Fruit fly (Drosophila melanogaster) whole organism, embryonic: Measurements from ENCODE around the gene rols.

Experiments
- Aef1 ChIP-seq: fragments of 200-800 bp; sonication (Bioruptor generic); IDR thresholded peaks from 3 replicates; pipeline ENCODE4 v1.3.6; 2022; ENCODE audit warnings: missing biosample characterization, missing genetic modification characterization
- Atf-2 ChIP-seq: fragments of 200-800 bp; sonication (Bioruptor generic); optimal IDR thresholded peaks from 2 replicates; lab custom pipeline; 2016; ENCODE audit warnings: missing biosample characterization, missing genetic modification characterization
- Awh ChIP-seq: fragments of 200-800 bp; sonication (Bioruptor generic); IDR thresholded peaks from 2 replicates; pipeline ENCODE4, ENCODE4 v1.3.6; 2022; ENCODE audit warnings: missing biosample characterization, missing genetic modification characterization
- BEAF-32 ChIP-seq: fragments of 200-800 bp; sonication (Bioruptor generic); optimal IDR thresholded peaks from 3 replicates; lab custom pipeline; 2017; ENCODE audit warnings: missing biosample characterization, missing genetic modification characterization, mild to moderate bottlenecking, moderate library complexity, missing genetic modification reagents
- Bdp1 ChIP-seq: fragments of 200-800 bp; sonication (Bioruptor generic); optimal IDR thresholded peaks from 3 replicates; lab custom pipeline; 2016; ENCODE audit warnings: missing biosample characterization, missing genetic modification characterization
- Bgb ChIP-seq: fragments of 200-800 bp; sonication (Bioruptor generic); IDR thresholded peaks from 2 replicates; pipeline ENCODE4 v1.3.6; 2022; ENCODE audit warnings: missing biosample characterization, missing genetic modification characterization; ENCODE audit not compliant: partially characterized antibody
- BtbVII ChIP-seq: fragments of 200-800 bp; sonication (Bioruptor generic); optimal IDR thresholded peaks from 3 replicates; lab custom pipeline; 2017; ENCODE audit warnings: missing biosample characterization, mild to moderate bottlenecking, missing genetic modification characterization
- CG10543 ChIP-seq: fragments of 200-800 bp; sonication (Bioruptor generic); optimal IDR thresholded peaks from 3 replicates; lab custom pipeline; 2017; ENCODE audit warnings: missing biosample characterization, mild to moderate bottlenecking, missing genetic modification characterization, moderate library complexity
- CG10979 ChIP-seq: fragments of 200-800 bp; sonication (Bioruptor generic); optimal IDR thresholded peaks from 2 replicates; lab custom pipeline; 2018; ENCODE audit warnings: missing biosample characterization, mild to moderate bottlenecking, missing genetic modification characterization, moderate library complexity
- CG12104 ChIP-seq: fragments of 200-800 bp; sonication (Bioruptor generic); optimal IDR thresholded peaks from 3 replicates; lab custom pipeline; 2016; ENCODE audit warnings: missing biosample characterization, missing genetic modification characterization
- CG12155 ChIP-seq: fragments of 200-800 bp; sonication (Bioruptor generic); optimal IDR thresholded peaks from 3 replicates; lab custom pipeline; 2016; ENCODE audit warnings: missing biosample characterization, missing genetic modification characterization
- CG12769 ChIP-seq: fragments of 200-800 bp; sonication (Bioruptor generic); optimal IDR thresholded peaks from 2 replicates; lab custom pipeline; 2019; ENCODE audit warnings: missing biosample characterization, mild to moderate bottlenecking, missing genetic modification characterization, moderate library complexity
- CG13424 ChIP-seq: fragments of 200-800 bp; sonication (Bioruptor generic); optimal IDR thresholded peaks from 2 replicates; lab custom pipeline; 2019; ENCODE audit warnings: missing biosample characterization, mild to moderate bottlenecking, missing genetic modification characterization, moderate library complexity
- CG14710 ChIP-seq: fragments of 200-800 bp; sonication (Bioruptor generic); optimal IDR thresholded peaks from 3 replicates; lab custom pipeline; 2019; ENCODE audit warnings: missing biosample characterization, mild to moderate bottlenecking, missing genetic modification characterization, moderate library complexity
- CG15479 ChIP-seq: fragments of 200-800 bp; sonication (Bioruptor generic); optimal IDR thresholded peaks from 3 replicates; lab custom pipeline; 2019; ENCODE audit warnings: missing biosample characterization, mild to moderate bottlenecking, missing genetic modification characterization, moderate library complexity
- CG15696 ChIP-seq: fragments of 200-800 bp; sonication (Bioruptor generic); optimal IDR thresholded peaks from 2 replicates; lab custom pipeline; 2019; ENCODE audit warnings: missing biosample characterization, mild to moderate bottlenecking, missing genetic modification characterization, moderate library complexity
- CG17568 ChIP-seq: fragments of 200-800 bp; sonication (Bioruptor generic); optimal IDR thresholded peaks from 2 replicates; lab custom pipeline; 2018; ENCODE audit warnings: missing biosample characterization, mild to moderate bottlenecking, missing genetic modification characterization, moderate library complexity
- CG2116 ChIP-seq: fragments of 200-800 bp; sonication (Bioruptor generic); optimal IDR thresholded peaks from 3 replicates; lab custom pipeline; 2018; ENCODE audit warnings: missing biosample characterization, mild to moderate bottlenecking, missing genetic modification characterization
- CG34376 ChIP-seq: fragments of 200-800 bp; sonication (Bioruptor generic); optimal IDR thresholded peaks from 2 replicates; lab custom pipeline; 2018; ENCODE audit warnings: missing biosample characterization, mild to moderate bottlenecking, missing genetic modification characterization
- CG5180 ChIP-seq: fragments of 200-800 bp; sonication (Bioruptor generic); optimal IDR thresholded peaks from 3 replicates; lab custom pipeline; 2017; ENCODE audit warnings: missing biosample characterization, missing genetic modification characterization, mild to moderate bottlenecking, moderate library complexity, missing genetic modification reagents
- CG6254 ChIP-seq: fragments of 200-800 bp; sonication (Bioruptor generic); optimal IDR thresholded peaks from 3 replicates; lab custom pipeline; 2017; ENCODE audit warnings: mild to moderate bottlenecking, missing biosample characterization, missing genetic modification reagents, missing genetic modification characterization
- CG6689 ChIP-seq: fragments of 200-800 bp; sonication (Bioruptor generic); IDR thresholded peaks from 2 replicates; pipeline ENCODE4 v1.3.6; 2022; ENCODE audit warnings: missing biosample characterization, missing genetic modification characterization
- CG6813 ChIP-seq: fragments of 200-800 bp; sonication (Bioruptor generic); optimal IDR thresholded peaks from 2 replicates; lab custom pipeline; 2017; ENCODE audit warnings: missing biosample characterization, missing genetic modification characterization, mild to moderate bottlenecking, moderate library complexity, missing genetic modification reagents
- CG7556 ChIP-seq: fragments of 200-800 bp; sonication (Bioruptor generic); optimal IDR thresholded peaks from 2 replicates; lab custom pipeline; 2017; ENCODE audit warnings: missing biosample characterization, mild to moderate bottlenecking, missing genetic modification characterization
- CG8290 ChIP-seq, 3 experiments: fragments of 200-800 bp; sonication (Bioruptor generic); optimal IDR thresholded peaks; 2 replicates each; lab custom pipeline; 2016 to 2019; ENCODE audit warnings: missing biosample characterization in 3 of 3, missing genetic modification characterization in 3 of 3, mild to moderate bottlenecking in 2 of 3, moderate library complexity in 1 of 3
- CG8359 ChIP-seq: fragments of 200-800 bp; sonication (Bioruptor generic); optimal IDR thresholded peaks from 2 replicates; lab custom pipeline; 2017; ENCODE audit warnings: missing biosample characterization, mild to moderate bottlenecking, missing genetic modification characterization, borderline replicate concordance
- CG9215 ChIP-seq: fragments of 200-800 bp; sonication (Bioruptor generic); IDR thresholded peaks from 2 replicates; pipeline ENCODE4 v1.3.6; 2022; ENCODE audit warnings: missing biosample characterization, missing genetic modification characterization
- Dfd ChIP-seq, 2 experiments: fragments of >200 bp; optimal IDR thresholded peaks; 2 replicates each; lab custom pipeline; 2017; ENCODE audit warnings: missing biosample characterization in 2 of 2, missing genetic modification characterization in 2 of 2
- Hmr ChIP-seq: fragments of 200-800 bp; sonication (Bioruptor generic); optimal IDR thresholded peaks from 3 replicates; lab custom pipeline; 2017; ENCODE audit warnings: mild to moderate bottlenecking, missing biosample characterization, missing genetic modification reagents, missing genetic modification characterization
- Mad ChIP-seq: fragments of 200-800 bp; sonication (Bioruptor generic); optimal IDR thresholded peaks from 2 replicates; lab custom pipeline; 2016; ENCODE audit warnings: missing biosample characterization, missing genetic modification characterization
- Med ChIP-seq: fragments of 200-800 bp; sonication (Bioruptor generic); peaks from one replicate; lab custom pipeline; 2016; ENCODE audit warnings: missing biosample characterization, missing genetic modification characterization, mild to moderate bottlenecking, inconsistent platforms, moderate library complexity
- NFAT ChIP-seq: fragments of 200-800 bp; sonication (Bioruptor generic); IDR thresholded peaks from 2 replicates; pipeline ENCODE4 v1.3.6; 2022; ENCODE audit warnings: missing biosample characterization, missing genetic modification characterization
- Neu2 ChIP-seq: fragments of 200-800 bp; sonication (Bioruptor generic); optimal IDR thresholded peaks from 3 replicates; lab custom pipeline; 2016; ENCODE audit warnings: missing biosample characterization, missing genetic modification characterization, borderline replicate concordance
- Scr ChIP-seq: fragments of 200-800 bp; sonication (Bioruptor generic); IDR thresholded peaks from 2 replicates; pipeline ENCODE4 v1.3.6; 2022; ENCODE audit warnings: missing biosample characterization, missing genetic modification characterization; ENCODE audit not compliant: partially characterized antibody
- Sox102F ChIP-seq: fragments of 200-800 bp; sonication (Bioruptor generic); optimal IDR thresholded peaks from 2 replicates; lab custom pipeline; 2018; ENCODE audit warnings: missing biosample characterization, mild to moderate bottlenecking, missing genetic modification characterization, moderate library complexity
- Xbp1 ChIP-seq: fragments of 200-800 bp; sonication (Bioruptor generic); optimal IDR thresholded peaks from 3 replicates; lab custom pipeline; 2016; ENCODE audit warnings: missing biosample characterization, mild to moderate bottlenecking, missing genetic modification characterization
- cas ChIP-seq: fragments of 200-800 bp; sonication (Bioruptor generic); IDR thresholded peaks from 2 replicates; pipeline ENCODE4 v1.3.6; 2022; ENCODE audit warnings: missing biosample characterization, missing genetic modification characterization
- crp ChIP-seq, 2 experiments: fragments of 200-800 bp; sonication (Bioruptor generic); optimal IDR thresholded peaks; 2 replicates in 1 of 2; 3 replicates in 1 of 2; lab custom pipeline; 2017; ENCODE audit warnings: missing biosample characterization in 2 of 2, missing genetic modification characterization in 2 of 2, mild to moderate bottlenecking in 1 of 2, moderate library complexity in 1 of 2
- gcm2 ChIP-seq: fragments of 200-800 bp; sonication (Bioruptor generic); optimal IDR thresholded peaks from 2 replicates; lab custom pipeline; 2016; ENCODE audit warnings: missing biosample characterization, missing genetic modification characterization
- kni ChIP-seq: fragments of 200-800 bp; sonication (Bioruptor generic); optimal IDR thresholded peaks from 3 replicates; lab custom pipeline; 2017; ENCODE audit warnings: mild to moderate bottlenecking, missing biosample characterization, missing genetic modification reagents, missing genetic modification characterization
- lilli ChIP-seq: fragments of 200-800 bp; sonication (Bioruptor generic); optimal IDR thresholded peaks from 3 replicates; lab custom pipeline; 2016; ENCODE audit warnings: missing biosample characterization, missing genetic modification characterization
- lola ChIP-seq, 3 experiments: fragments of >200 bp in 2 of 3; fragments of 200-800 bp in 1 of 3; sonication (Bioruptor generic) in 1 of 3; optimal IDR thresholded peaks; 2 replicates each; lab custom pipeline; 2017 to 2019; ENCODE audit warnings: missing biosample characterization in 3 of 3, missing genetic modification characterization in 3 of 3, mild to moderate bottlenecking in 1 of 3, moderate library complexity in 1 of 3
- oc ChIP-seq: fragments of 200-800 bp; sonication (Bioruptor generic); optimal IDR thresholded peaks from 2 replicates; lab custom pipeline; 2018; ENCODE audit warnings: missing biosample characterization, mild to moderate bottlenecking, missing genetic modification characterization, moderate library complexity
- pan ChIP-seq, 4 experiments: fragments of >200 bp in 3 of 4; fragments of 200-800 bp in 1 of 4; sonication (Bioruptor generic) in 1 of 4; optimal IDR thresholded peaks in 3 of 4; IDR thresholded peaks in 1 of 4; 2 replicates each; pipeline versions ENCODE4 v1.3.6 to Lab custom; 2017 to 2022; ENCODE audit warnings: missing biosample characterization in 2 of 4, missing genetic modification characterization in 2 of 4, mixed read lengths in 1 of 4
- sr ChIP-seq: fragments of 200-800 bp; sonication (Bioruptor generic); IDR thresholded peaks from 3 replicates; pipeline ENCODE4 v1.3.6; 2022; ENCODE audit warnings: missing biosample characterization, missing genetic modification characterization
- sug ChIP-seq: fragments of 200-800 bp; optimal IDR thresholded peaks from 2 replicates; lab custom pipeline; 2019; ENCODE audit warnings: missing biosample characterization, mild to moderate bottlenecking, missing genetic modification characterization, moderate library complexity
- tin ChIP-seq: fragments of 200-800 bp; sonication (Bioruptor generic); optimal IDR thresholded peaks from 3 replicates; lab custom pipeline; 2016; ENCODE audit warnings: missing biosample characterization, missing genetic modification characterization
- wek ChIP-seq: fragments of 200-800 bp; sonication (Bioruptor generic); optimal IDR thresholded peaks from 3 replicates; lab custom pipeline; 2018; ENCODE audit warnings: missing biosample characterization, mild to moderate bottlenecking, missing genetic modification characterization, moderate library complexity

Gene rols

DNA sequence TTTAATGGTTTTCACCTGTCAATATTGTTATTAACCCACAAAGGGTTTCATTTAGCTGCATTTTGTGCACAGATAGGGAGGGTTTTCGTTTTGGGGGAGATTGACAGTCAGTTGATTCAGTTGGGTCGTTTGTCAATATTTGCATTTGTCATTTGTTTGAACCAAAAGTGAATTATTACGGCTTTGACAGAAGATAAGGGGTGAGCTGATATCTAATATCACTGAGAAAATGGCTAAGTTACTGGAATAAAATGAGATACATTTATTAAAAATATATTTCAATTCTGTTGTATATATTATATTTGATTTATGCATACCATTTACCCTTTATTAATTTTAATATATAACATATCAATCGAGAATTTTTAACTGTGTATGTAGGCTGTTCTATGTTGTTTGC lies 19.2 kb upstream of the rols start (continued):
- peak; percentile 72 for TF ChIP-seq CG14710
- peak; percentile 76 for TF ChIP-seq CG6254
- TF ChIP-seq CG34376, result no peak
- peak; percentile 66 for TF ChIP-seq kni (GFP tag; lab: Kevin White, UChicago)
- no peak for TF ChIP-seq Dfd (GFP tag; optimal IDR thresholded peaks at IDR 0.05; lab: Kevin White, UChicago)
- peak; percentile 3 for TF ChIP-seq Bdp1
- TF ChIP-seq CG12155 (GFP tag; lab: Kevin White, UChicago), result no peak
- no peak for TF ChIP-seq lilli
- peak; percentile 35; the same call in 1 of the 2 replicates for TF ChIP-seq CG6689 (GFP tag; lab: Robert Waterston, UW)
- TF ChIP-seq wek (GFP tag; lab: Kevin White, UChicago), result peak; percentile 87
- TF ChIP-seq Bgb, result no peak
- TF ChIP-seq Atf-2 (GFP tag; lab: Kevin White, UChicago), result no peak
- no peak for TF ChIP-seq BEAF-32 (GFP tag; lab: Kevin White, UChicago)
- TF ChIP-seq CG10979, result peak; percentile 68
- no peak for TF ChIP-seq sr
- no peak for TF ChIP-seq NFAT
- TF ChIP-seq Aef1, result no peak
- TF ChIP-seq BtbVII (GFP tag; lab: Kevin White, UChicago), result peak; percentile 54
- TF ChIP-seq gcm2 (GFP tag; lab: Kevin White, UChicago), result no peak
- peak; percentile 37 for TF ChIP-seq tin (GFP tag; lab: Kevin White, UChicago)
- TF ChIP-seq CG6813 (GFP tag; lab: Kevin White, UChicago), result peak; percentile 84
- TF ChIP-seq Mad (GFP tag; lab: Kevin White, UChicago), result no peak
- peak; percentile 47 for TF ChIP-seq CG7556
- no peak for TF ChIP-seq CG12769
- no peak for TF ChIP-seq CG9215 (GFP tag; lab: Robert Waterston, UW)
- peak; percentile 28 for TF ChIP-seq CG2116 (GFP tag; lab: Kevin White, UChicago)
- peak; percentile 32 for TF ChIP-seq CG10543 (GFP tag; lab: Kevin White, UChicago)
- TF ChIP-seq CG12104 (GFP tag; lab: Kevin White, UChicago), result peak; percentile 39
- TF ChIP-seq lola (GFP tag; optimal IDR thresholded peaks at IDR 0.05; lab: Kevin White, UChicago), result peak in 1 of 3 experiments; percentile 72
- no peak for TF ChIP-seq Scr
- TF ChIP-seq oc, result peak; percentile 12
- no peak for TF ChIP-seq CG15479
- peak; percentile 59; the same call in 1 of the 2 replicates for TF ChIP-seq Awh (GFP tag; lab: Robert Waterston, UW)
- peak; percentile 36 for TF ChIP-seq Med (GFP tag; lab: Kevin White, UChicago)
- no peak for TF ChIP-seq Neu2 (GFP tag; lab: Kevin White, UChicago)
- peak; percentile 15 for TF ChIP-seq Xbp1
- peak; percentile 87 for TF ChIP-seq CG15696
- TF ChIP-seq CG17568, result peak; percentile 83
- TF ChIP-seq CG5180 (GFP tag; lab: Kevin White, UChicago), result peak; percentile 62
- TF ChIP-seq pan (optimal IDR thresholded peaks at IDR 0.05; lab: Kevin White, UChicago), result no peak
- no peak for TF ChIP-seq pan (GFP tag; optimal IDR thresholded peaks at IDR 0.05 in 1 of 2, IDR thresholded peaks at IDR 0.05 in 1 of 2)
- no peak for TF ChIP-seq cas (GFP tag; lab: Robert Waterston, UW)
- TF ChIP-seq sug (tag; lab: Kevin White, UChicago), result peak; percentile 3
- TF ChIP-seq Hmr (GFP tag; lab: Kevin White, UChicago), result peak; percentile 35
- peak; percentile 55 for TF ChIP-seq CG13424
- TF ChIP-seq Sox102F (GFP tag; lab: Kevin White, UChicago), result peak; percentile 36
- TF ChIP-seq CG8359 (GFP tag; lab: Kevin White, UChicago), result peak; percentile 50
- no peak for TF ChIP-seq crp (GFP tag; optimal IDR thresholded peaks at IDR 0.05; lab: Kevin White, UChicago)
- peak; percentile 48 for TF ChIP-seq CG8290 (GFP tag; optimal IDR thresholded peaks at IDR 0.05; lab: Kevin White, UChicago)
- TF ChIP-seq CG8290 (tag; optimal IDR thresholded peaks at IDR 0.05; lab: Kevin White, UChicago), result peak; percentile 36 to 79
